Worm (Caenorhabditis elegans) whole organism, midembryonic: ENCODE results near the gene ZK622.5.

ENCODE experiments used
- T22C8.4 ChIP-seq: fragments of 200-800 bp; sonication (Bioruptor generic); IDR thresholded peaks from 2 replicates; pipeline ENCODE4 v1.3.6; 2022; ENCODE audit warnings: missing genetic modification characterization, missing compliant biosample characterization
- cog-1 ChIP-seq: sonication (generic microtip); optimal IDR thresholded peaks from 2 replicates; lab custom pipeline; 2016; ENCODE audit warnings: missing genetic modification characterization, missing compliant biosample characterization
- flt-1 ChIP-seq: fragments of 200-800 bp; sonication (Bioruptor generic); IDR thresholded peaks from 2 replicates; pipeline ENCODE4 v1.3.6; 2022; ENCODE audit warnings: missing genetic modification characterization, missing compliant biosample characterization
- med-1 ChIP-seq: sonication (generic microtip); optimal IDR thresholded peaks from 2 replicates; lab custom pipeline; 2017; ENCODE audit warnings: missing genetic modification characterization, mild to moderate bottlenecking, missing compliant biosample characterization, antibody characterized with exemption, missing genetic modification reagents; ENCODE audit not compliant: insufficient read depth
- ref-1 ChIP-seq: fragments of 200-800 bp; sonication (Bioruptor generic); conservative IDR thresholded peaks from 2 replicates; pipeline ENCODE4 v1.3.6; 2022; ENCODE audit warnings: missing genetic modification reagents, missing genetic modification characterization, missing compliant biosample characterization
- tab-1 ChIP-seq: fragments of 200-800 bp; sonication (Bioruptor generic); IDR thresholded peaks from 2 replicates; pipeline ENCODE4 v1.3.6; 2022; ENCODE audit warnings: missing genetic modification characterization, missing compliant biosample characterization
- ztf-29 ChIP-seq: fragments of 200-800 bp; sonication (Bioruptor generic); IDR thresholded peaks from 2 replicates; pipeline ENCODE4 v1.3.6; 2022; ENCODE audit warnings: missing genetic modification reagents, missing genetic modification characterization, missing compliant biosample characterization

- TF ChIP-seq cog-1 (tag; lab: Kevin White, UChicago) (no peak), med-1 (no peak), T22C8.4 (GFP tag; lab: Robert Waterston, UW) (no peak), flt-1 (GFP tag; lab: Robert Waterston, UW) (no peak), ztf-29 (GFP tag; lab: Robert Waterston, UW) (no peak), ref-1 (GFP tag; lab: Robert Waterston, UW) (no peak), tab-1 (GFP tag; lab: Robert Waterston, UW) (no peak)
Measured at ce11 chrII:5333729-5334255, 44.5 kb downstream of the ZK622.5 start.
